Fruit fly (Drosophila melanogaster) whole organism, embryonic: ENCODE measurements around the gene Mtp.

ENCODE experiments used
- Ada2b ChIP-seq: fragments of 200-800 bp; sonication (Bioruptor generic); IDR thresholded peaks from 2 replicates; pipeline ENCODE4 v1.3.6; 2022; ENCODE audit warnings: missing biosample characterization, missing genetic modification characterization
- BtbVII ChIP-seq: fragments of 200-800 bp; sonication (Bioruptor generic); optimal IDR thresholded peaks from 3 replicates; lab custom pipeline; 2017; ENCODE audit warnings: missing biosample characterization, mild to moderate bottlenecking, missing genetic modification characterization
- CG10366 ChIP-seq: fragments of 200-800 bp; sonication (Bioruptor generic); IDR thresholded peaks from 2 replicates; pipeline ENCODE4 v1.3.6; 2022; ENCODE audit warnings: missing biosample characterization, missing genetic modification characterization
- CG11398 ChIP-seq: fragments of 200-800 bp; sonication (Bioruptor generic); optimal IDR thresholded peaks from 2 replicates; lab custom pipeline; 2016; ENCODE audit warnings: missing biosample characterization, missing genetic modification characterization
- CG11723 ChIP-seq: fragments of 200-800 bp; sonication (Bioruptor generic); optimal IDR thresholded peaks from 2 replicates; lab custom pipeline; 2017; ENCODE audit warnings: missing biosample characterization, mild to moderate bottlenecking, missing genetic modification characterization
- CG12071 ChIP-seq: fragments of 200-800 bp; sonication (Bioruptor generic); optimal IDR thresholded peaks from 3 replicates; lab custom pipeline; 2018; ENCODE audit warnings: missing biosample characterization, mild to moderate bottlenecking, missing genetic modification characterization
- CG1233 ChIP-seq: fragments of 200-800 bp; sonication (Bioruptor generic); optimal IDR thresholded peaks from 4 replicates; lab custom pipeline; 2018; ENCODE audit warnings: missing biosample characterization, mild to moderate bottlenecking, missing genetic modification characterization
- CG13287 ChIP-seq: fragments of 200-800 bp; sonication (Bioruptor generic); IDR thresholded peaks from 2 replicates; pipeline ENCODE4 v1.3.6; 2022; ENCODE audit warnings: missing biosample characterization, missing genetic modification characterization; ENCODE audit not compliant: partially characterized antibody
- CG13894 ChIP-seq: fragments of 200-800 bp; sonication (Bioruptor generic); optimal IDR thresholded peaks from 3 replicates; lab custom pipeline; 2018; ENCODE audit warnings: missing biosample characterization, mild to moderate bottlenecking, missing genetic modification characterization, moderate library complexity
- CG1832 ChIP-seq: fragments of 200-800 bp; sonication (Bioruptor generic); optimal IDR thresholded peaks from 2 replicates; lab custom pipeline; 2017; ENCODE audit warnings: missing biosample characterization, mild to moderate bottlenecking, missing genetic modification characterization, inconsistent platforms
- CG18599 ChIP-seq: fragments of 200-800 bp; sonication (Bioruptor generic); optimal IDR thresholded peaks from 3 replicates; lab custom pipeline; 2017; ENCODE audit warnings: missing biosample characterization, missing genetic modification characterization, mild to moderate bottlenecking, moderate library complexity, missing genetic modification reagents
- CG2875 ChIP-seq: fragments of 200-800 bp; sonication (Bioruptor generic); optimal IDR thresholded peaks from 2 replicates; lab custom pipeline; 2017; ENCODE audit warnings: missing biosample characterization, mild to moderate bottlenecking, missing genetic modification characterization, missing genetic modification reagents
- CG2889 ChIP-seq: fragments of 200-800 bp; sonication (Bioruptor generic); IDR thresholded peaks from 3 replicates; pipeline ENCODE4 v1.3.6; 2022; ENCODE audit warnings: missing biosample characterization, missing genetic modification characterization
- CG31441 ChIP-seq: fragments of 200-800 bp; sonication (Bioruptor generic); IDR thresholded peaks from 2 replicates; pipeline ENCODE4 v1.3.6; 2022; ENCODE audit warnings: missing biosample characterization, missing genetic modification characterization
- CG3281 ChIP-seq: fragments of 200-800 bp; sonication (Bioruptor generic); optimal IDR thresholded peaks from 3 replicates; lab custom pipeline; 2017; ENCODE audit warnings: missing biosample characterization, mild to moderate bottlenecking, missing genetic modification characterization
- CG4360 ChIP-seq: fragments of 200-800 bp; sonication (Bioruptor generic); IDR thresholded peaks from 2 replicates; pipeline ENCODE4 v1.3.6; 2022; ENCODE audit warnings: missing biosample characterization, missing genetic modification characterization
- CG43689 ChIP-seq: fragments of 200-800 bp; sonication (Bioruptor generic); IDR thresholded peaks from 2 replicates; pipeline ENCODE4 v1.3.6; 2022; ENCODE audit warnings: missing biosample characterization, missing genetic modification characterization
- CG7963 ChIP-seq: fragments of 200-800 bp; sonication (Bioruptor generic); IDR thresholded peaks from 3 replicates; pipeline ENCODE4 v1.3.6; 2022; ENCODE audit warnings: missing biosample characterization, missing genetic modification characterization; ENCODE audit not compliant: partially characterized antibody
- CG8089 ChIP-seq: fragments of 200-800 bp; sonication (Bioruptor generic); optimal IDR thresholded peaks from 3 replicates; lab custom pipeline; 2016; ENCODE audit warnings: missing biosample characterization, missing genetic modification characterization
- CG8359 ChIP-seq: fragments of 200-800 bp; sonication (Bioruptor generic); optimal IDR thresholded peaks from 2 replicates; lab custom pipeline; 2017; ENCODE audit warnings: missing biosample characterization, mild to moderate bottlenecking, missing genetic modification characterization, borderline replicate concordance
- CG9876 ChIP-seq: fragments of 200-800 bp; sonication (Bioruptor generic); optimal IDR thresholded peaks from 2 replicates; lab custom pipeline; 2016; ENCODE audit warnings: missing biosample characterization, missing genetic modification characterization
- CG9932 ChIP-seq: fragments of 200-800 bp; sonication (Bioruptor generic); IDR thresholded peaks from 2 replicates; pipeline ENCODE4 v1.3.6; 2022; ENCODE audit warnings: missing biosample characterization, missing genetic modification characterization
- CkIIα-i1 ChIP-seq: fragments of 200-800 bp; sonication (Bioruptor generic); IDR thresholded peaks from 2 replicates; pipeline ENCODE4 v1.3.6; 2022; ENCODE audit warnings: missing biosample characterization, missing genetic modification characterization
- Eip74EF ChIP-seq, 2 experiments: fragments of 200-800 bp in 1 of 2; fragments of >200 bp in 1 of 2; sonication (Bioruptor generic) in 1 of 2; optimal IDR thresholded peaks; 2 replicates each; lab custom pipeline; 2017 to 2019; ENCODE audit warnings: missing biosample characterization in 2 of 2, missing genetic modification characterization in 2 of 2, mild to moderate bottlenecking in 1 of 2, moderate library complexity in 1 of 2
- HLH3B ChIP-seq: fragments of 200-800 bp; sonication (Bioruptor generic); IDR thresholded peaks from 2 replicates; pipeline ENCODE4 v1.3.6; 2022; ENCODE audit warnings: missing biosample characterization, missing genetic modification characterization
- HLHmδ ChIP-seq: fragments of 200-800 bp; sonication (Bioruptor generic); optimal IDR thresholded peaks from 2 replicates; lab custom pipeline; 2018; ENCODE audit warnings: missing biosample characterization, mild to moderate bottlenecking, missing genetic modification characterization, moderate library complexity
- Hmr ChIP-seq: fragments of 200-800 bp; sonication (Bioruptor generic); optimal IDR thresholded peaks from 3 replicates; lab custom pipeline; 2017; ENCODE audit warnings: mild to moderate bottlenecking, missing biosample characterization, missing genetic modification reagents, missing genetic modification characterization
- Hr3 ChIP-seq: fragments of 200-800 bp; sonication (Bioruptor generic); optimal IDR thresholded peaks from 3 replicates; lab custom pipeline; 2016; ENCODE audit warnings: missing biosample characterization, missing genetic modification characterization
- NC2α ChIP-seq: fragments of 200-800 bp; sonication (Bioruptor generic); optimal IDR thresholded peaks from 2 replicates; lab custom pipeline; 2016; ENCODE audit warnings: missing biosample characterization, missing genetic modification characterization
- Side ChIP-seq: fragments of 200-800 bp; sonication (Bioruptor generic); optimal IDR thresholded peaks from 2 replicates; lab custom pipeline; 2016; ENCODE audit warnings: missing biosample characterization, missing genetic modification characterization
- Six4 ChIP-seq: fragments of 200-800 bp; sonication (Bioruptor generic); optimal IDR thresholded peaks from 2 replicates; lab custom pipeline; 2016; ENCODE audit warnings: missing biosample characterization, missing genetic modification characterization
- ara ChIP-seq: fragments of 200-800 bp; sonication (Bioruptor generic); IDR thresholded peaks from 2 replicates; pipeline ENCODE4 v1.3.6; 2022; ENCODE audit warnings: missing biosample characterization, missing genetic modification characterization
- ase ChIP-seq: fragments of 200-800 bp; sonication (Bioruptor generic); IDR thresholded peaks from 3 replicates; pipeline ENCODE4 v1.3.6; 2022; ENCODE audit warnings: missing biosample characterization, missing genetic modification characterization
- bsh ChIP-seq, 2 experiments: fragments of 200-800 bp; sonication (Bioruptor generic); optimal IDR thresholded peaks; 2 replicates each; lab custom pipeline; 2017 to 2018; ENCODE audit warnings: mild to moderate bottlenecking in 2 of 2, missing biosample characterization in 2 of 2, missing genetic modification characterization in 2 of 2, moderate library complexity in 1 of 2
- dimm ChIP-seq: fragments of 200-800 bp; sonication (Bioruptor generic); IDR thresholded peaks from 2 replicates; pipeline ENCODE4 v1.3.6; 2022; ENCODE audit warnings: missing biosample characterization, missing genetic modification characterization
- gro ChIP-seq: fragments of 200-800 bp; sonication (Bioruptor generic); optimal IDR thresholded peaks from 2 replicates; lab custom pipeline; 2016; ENCODE audit warnings: missing biosample characterization, missing genetic modification characterization
- hbn ChIP-seq: fragments of 200-800 bp; sonication (Bioruptor generic); IDR thresholded peaks from 2 replicates; pipeline ENCODE4 v1.3.6; 2022; ENCODE audit warnings: missing biosample characterization, missing genetic modification characterization; ENCODE audit not compliant: partially characterized antibody
- hkb ChIP-seq, 2 experiments: fragments of 200-800 bp in 1 of 2; fragments of >200 bp in 1 of 2; sonication (Bioruptor generic) in 1 of 2; IDR thresholded peaks in 1 of 2; optimal IDR thresholded peaks in 1 of 2; 2 replicates each; pipeline versions ENCODE4 v1.3.6 to Lab custom; 2017 to 2022; ENCODE audit warnings: missing biosample characterization in 1 of 2, missing genetic modification characterization in 1 of 2
- lmd ChIP-seq: fragments of 200-800 bp; sonication (Bioruptor generic); IDR thresholded peaks from 2 replicates; pipeline ENCODE4 v1.3.6; 2022; ENCODE audit warnings: missing biosample characterization, missing genetic modification characterization
- lov ChIP-seq, 2 experiments: fragments of 200-800 bp in 1 of 2; fragments of >200 bp in 1 of 2; sonication (Bioruptor generic) in 1 of 2; IDR thresholded peaks in 1 of 2; optimal IDR thresholded peaks in 1 of 2; 2 replicates in 1 of 2; 3 replicates in 1 of 2; pipeline versions ENCODE4 v1.3.6 to Lab custom; 2017 to 2022; ENCODE audit warnings: missing biosample characterization in 1 of 2, missing genetic modification characterization in 1 of 2
- pan ChIP-seq, 4 experiments: fragments of >200 bp in 3 of 4; fragments of 200-800 bp in 1 of 4; sonication (Bioruptor generic) in 1 of 4; optimal IDR thresholded peaks in 3 of 4; IDR thresholded peaks in 1 of 4; 2 replicates each; pipeline versions ENCODE4 v1.3.6 to Lab custom; 2017 to 2022; ENCODE audit warnings: missing biosample characterization in 2 of 4, missing genetic modification characterization in 2 of 4, mixed read lengths in 1 of 4
- sima ChIP-seq: fragments of 200-800 bp; sonication (Bioruptor generic); optimal IDR thresholded peaks from 2 replicates; lab custom pipeline; 2016; ENCODE audit warnings: missing biosample characterization, missing genetic modification characterization
- sob ChIP-seq: fragments of 200-800 bp; sonication (Bioruptor generic); IDR thresholded peaks from 2 replicates; pipeline ENCODE4 v1.3.6; 2022; ENCODE audit warnings: missing biosample characterization, missing genetic modification characterization
- sr ChIP-seq: fragments of 200-800 bp; sonication (Bioruptor generic); IDR thresholded peaks from 3 replicates; pipeline ENCODE4 v1.3.6; 2022; ENCODE audit warnings: missing biosample characterization, missing genetic modification characterization
- stc ChIP-seq: fragments of 200-800 bp; sonication (Bioruptor generic); IDR thresholded peaks from 2 replicates; pipeline ENCODE4 v1.3.6; 2022; ENCODE audit warnings: missing biosample characterization, missing genetic modification characterization
- tap ChIP-seq: fragments of 200-800 bp; optimal IDR thresholded peaks from 3 replicates; lab custom pipeline; 2019; ENCODE audit warnings: missing biosample characterization, mild to moderate bottlenecking, missing genetic modification characterization, moderate library complexity
- zen2 ChIP-seq: fragments of 200-800 bp; sonication (Bioruptor generic); IDR thresholded peaks from 3 replicates; pipeline ENCODE4 v1.3.6; 2022; ENCODE audit warnings: missing biosample characterization, missing genetic modification characterization; ENCODE audit not compliant: partially characterized antibody

Mtp gene

dm6 chr2L:20917235-20918055, 5.2 kb downstream of the Mtp start (continued):
- TF ChIP-seq NC2α (GFP tag; lab: Kevin White, UChicago) = no peak
- TF ChIP-seq hkb (optimal IDR thresholded peaks at IDR 0.05; lab: Kevin White, UChicago) = no peak
- TF ChIP-seq hkb (GFP tag; IDR thresholded peaks at IDR 0.05; lab: Robert Waterston, UW) = peak; percentile 88
- TF ChIP-seq ara (GFP tag; lab: Robert Waterston, UW) = no peak
- peak; percentile 30 for TF ChIP-seq CG11398 (GFP tag; lab: Kevin White, UChicago)
- TF ChIP-seq CG10366 (GFP tag; lab: Robert Waterston, UW) = peak; percentile 13; the same call in 1 of the 2 replicates
- no peak for TF ChIP-seq lov (optimal IDR thresholded peaks at IDR 0.05; lab: Kevin White, UChicago)
- TF ChIP-seq lov (GFP tag; IDR thresholded peaks at IDR 0.05; lab: Robert Waterston, UW) = 0 out of 3 replicates have a peak, but pooled peaks have one; percentile 68
- peak; percentile 82 for TF ChIP-seq CG12071 (GFP tag; lab: Kevin White, UChicago)
- peak; percentile 90 for TF ChIP-seq tap (tag; lab: Kevin White, UChicago)
- peak; percentile 88 for TF ChIP-seq Ada2b (GFP tag; lab: Robert Waterston, UW)
- TF ChIP-seq HLH3B (GFP tag; lab: Robert Waterston, UW) = peak; percentile 70
- TF ChIP-seq gro (GFP tag; lab: Kevin White, UChicago) = no peak
- TF ChIP-seq CG3281 (GFP tag; lab: Kevin White, UChicago) = peak; percentile 95
- TF ChIP-seq CG13287 (GFP tag; lab: Robert Waterston, UW) = peak; percentile 25; the same call in 1 of the 2 replicates
- TF ChIP-seq bsh (GFP tag; optimal IDR thresholded peaks at IDR 0.05; lab: Kevin White, UChicago) = peak; percentile 24 to 71
- TF ChIP-seq BtbVII (GFP tag; lab: Kevin White, UChicago) = peak; percentile 96
- no peak for TF ChIP-seq CG4360 (GFP tag; lab: Robert Waterston, UW)
- peak; percentile 90 for TF ChIP-seq stc (GFP tag; lab: Robert Waterston, UW)
- peak; percentile 17 for TF ChIP-seq CG11723 (GFP tag; lab: Kevin White, UChicago)
- peak in 1 of 2 experiments; percentile 46 for TF ChIP-seq Eip74EF (GFP tag; optimal IDR thresholded peaks at IDR 0.05; lab: Kevin White, UChicago)
- TF ChIP-seq CG1832 (GFP tag; lab: Kevin White, UChicago) = no peak
- TF ChIP-seq dimm (GFP tag; lab: Robert Waterston, UW) = no peak
- peak; percentile 75 for TF ChIP-seq ase
- TF ChIP-seq Hr3 (GFP tag; lab: Kevin White, UChicago) = peak; percentile 70
- TF ChIP-seq Hmr = peak; percentile 64
- no peak for TF ChIP-seq CG9932 (GFP tag; lab: Robert Waterston, UW)
- TF ChIP-seq CG1233 (GFP tag; lab: Kevin White, UChicago) = peak; percentile 95
- TF ChIP-seq CG9876 = no peak
- TF ChIP-seq Side = no peak
- no peak for TF ChIP-seq CkIIα-i1 (GFP tag; lab: Robert Waterston, UW)
- TF ChIP-seq Six4 (GFP tag; lab: Kevin White, UChicago) = peak; percentile 86
- no peak for TF ChIP-seq sob
- no peak for TF ChIP-seq CG2889
- no peak for TF ChIP-seq CG43689 (GFP tag; lab: Robert Waterston, UW)
- no peak for TF ChIP-seq HLHmδ
- peak; percentile 51 for TF ChIP-seq sima (GFP tag; lab: Kevin White, UChicago)
- peak; percentile 70 for TF ChIP-seq lmd (GFP tag; lab: Robert Waterston, UW)
- TF ChIP-seq CG18599 (GFP tag; lab: Kevin White, UChicago) = peak; percentile 95
- TF ChIP-seq zen2 (GFP tag; lab: Robert Waterston, UW) = no peak
- no peak for TF ChIP-seq pan (optimal IDR thresholded peaks at IDR 0.05; lab: Kevin White, UChicago)
- TF ChIP-seq pan (GFP tag; optimal IDR thresholded peaks at IDR 0.05 in 1 of 2, IDR thresholded peaks at IDR 0.05 in 1 of 2) = peak in 1 of 2 experiments; percentile 92
- TF ChIP-seq CG8089 = no peak
- TF ChIP-seq CG2875 (GFP tag; lab: Kevin White, UChicago) = no peak
- peak; percentile 92 for TF ChIP-seq CG13894 (tag; lab: Kevin White, UChicago)
- no peak for TF ChIP-seq hbn (GFP tag; lab: Robert Waterston, UW)
- no peak for TF ChIP-seq CG7963 (GFP tag; lab: Robert Waterston, UW)
- peak; percentile 96 for TF ChIP-seq CG31441
- no peak for TF ChIP-seq sr (GFP tag; lab: Robert Waterston, UW)
- TF ChIP-seq CG8359 (GFP tag; lab: Kevin White, UChicago) = peak; percentile 73
